Worm (Caenorhabditis elegans) whole organism, L3 larva: Measurements from ENCODE around the gene C29F9.9.
A peak's percentile ranks its signal among the peaks of the same experiment; 100 is the strongest.

Source experiments
- R02D3.7 ChIP-seq: fragments of 150-350 bp; optimal IDR thresholded peaks from 2 replicates; lab custom pipeline; 2014; ENCODE audit warnings: missing biosample characterization, missing genetic modification characterization
- ZK546.5 ChIP-seq: sonication (generic microtip); optimal IDR thresholded peaks from 2 replicates; lab custom pipeline; 2017; ENCODE audit warnings: missing biosample characterization, missing genetic modification characterization
- ama-1 ChIP-seq: fragments of 150-350 bp; optimal IDR thresholded peaks from 2 replicates; lab custom pipeline; 2018
- ceh-16 ChIP-seq: sonication (generic microtip); optimal IDR thresholded peaks from 2 replicates; lab custom pipeline; 2017; ENCODE audit warnings: missing biosample characterization, missing genetic modification characterization
- ceh-28 ChIP-seq: fragments of 150-350 bp; optimal IDR thresholded peaks from 2 replicates; lab custom pipeline; 2014; ENCODE audit warnings: missing biosample characterization, missing genetic modification reagents, missing genetic modification characterization
- ceh-82 ChIP-seq: fragments of 150-350 bp; optimal IDR thresholded peaks from 2 replicates; lab custom pipeline; 2014; ENCODE audit warnings: missing biosample characterization, missing genetic modification characterization
- ceh-9 ChIP-seq: sonication (generic microtip); optimal IDR thresholded peaks from 2 replicates; lab custom pipeline; 2018; ENCODE audit warnings: missing biosample characterization, missing genetic modification characterization
- egl-27 ChIP-seq: sonication (generic microtip); optimal IDR thresholded peaks from 4 replicates; lab custom pipeline; 2017; ENCODE audit warnings: missing biosample characterization, missing genetic modification reagents, missing genetic modification characterization
- egl-5 ChIP-seq: fragments of 150-350 bp; optimal IDR thresholded peaks from 2 replicates; lab custom pipeline; 2017; ENCODE audit warnings: missing biosample characterization, missing genetic modification reagents, missing genetic modification characterization, inconsistent platforms
- elt-1 ChIP-seq: fragments of 150-350 bp; optimal IDR thresholded peaks from 2 replicates; lab custom pipeline; 2014; ENCODE audit warnings: missing biosample characterization, missing genetic modification characterization
- elt-2 ChIP-seq: sonication (generic microtip); optimal IDR thresholded peaks from 2 replicates; lab custom pipeline; 2016; ENCODE audit warnings: missing genetic modification reagents, mild to moderate bottlenecking, missing genetic modification characterization, missing compliant biosample characterization
- elt-3 ChIP-seq, 3 experiments: fragments of 150-350 bp in 1 of 3; sonication (generic microtip) in 2 of 3; optimal IDR thresholded peaks; 2 replicates in 2 of 3; 4 replicates in 1 of 3; lab custom pipeline; 2014 to 2017; ENCODE audit warnings: missing biosample characterization in 3 of 3, missing genetic modification characterization in 3 of 3
- eor-1 ChIP-seq, 2 experiments: fragments of 150-350 bp; optimal IDR thresholded peaks; 2 replicates each; lab custom pipeline; 2014 to 2018; ENCODE audit warnings: missing biosample characterization in 2 of 2, missing genetic modification characterization in 2 of 2
- fkh-10 ChIP-seq: sonication (generic microtip); optimal IDR thresholded peaks from 2 replicates; lab custom pipeline; 2017; ENCODE audit warnings: missing biosample characterization, missing genetic modification reagents, missing genetic modification characterization
- fkh-2 ChIP-seq: fragments of 150-350 bp; optimal IDR thresholded peaks from 2 replicates; lab custom pipeline; 2014; ENCODE audit warnings: missing biosample characterization, missing genetic modification reagents, missing genetic modification characterization
- fos-1 ChIP-seq: fragments of 150-350 bp; optimal IDR thresholded peaks from 2 replicates; lab custom pipeline; 2014; ENCODE audit warnings: missing biosample characterization, missing genetic modification characterization
- hmg-11 ChIP-seq: sonication (generic microtip); optimal IDR thresholded peaks from 2 replicates; lab custom pipeline; 2016; ENCODE audit warnings: missing genetic modification characterization, missing compliant biosample characterization
- lin-15B ChIP-seq: fragments of 150-350 bp; optimal IDR thresholded peaks from 2 replicates; lab custom pipeline; 2014; ENCODE audit warnings: missing biosample characterization, missing genetic modification characterization
- lin-39 ChIP-seq: fragments of 150-350 bp; optimal IDR thresholded peaks from 2 replicates; lab custom pipeline; 2018; ENCODE audit warnings: missing biosample characterization, missing genetic modification reagents, missing genetic modification characterization
- lsy-12 ChIP-seq: sonication (generic microtip); optimal IDR thresholded peaks from 2 replicates; lab custom pipeline; 2016; ENCODE audit warnings: mild to moderate bottlenecking, missing genetic modification characterization, missing compliant biosample characterization
- mdl-1 ChIP-seq: fragments of 150-350 bp; optimal IDR thresholded peaks from 2 replicates; lab custom pipeline; 2014; ENCODE audit warnings: missing biosample characterization, missing genetic modification characterization
- nfya-1 ChIP-seq: sonication (generic microtip); optimal IDR thresholded peaks from 2 replicates; lab custom pipeline; 2017; ENCODE audit warnings: missing genetic modification characterization, mild to moderate bottlenecking, missing compliant biosample characterization, antibody characterized with exemption, moderate library complexity; ENCODE audit not compliant: insufficient read depth
- nhr-12 ChIP-seq: fragments of 150-350 bp; optimal IDR thresholded peaks from 2 replicates; lab custom pipeline; 2014; ENCODE audit warnings: missing biosample characterization, missing genetic modification characterization
- nhr-23 ChIP-seq: fragments of 150-350 bp; optimal IDR thresholded peaks from 2 replicates; lab custom pipeline; 2014; ENCODE audit warnings: missing biosample characterization, missing genetic modification reagents, missing genetic modification characterization
- nhr-237 ChIP-seq: fragments of 150-350 bp; optimal IDR thresholded peaks from 2 replicates; lab custom pipeline; 2014; ENCODE audit warnings: missing biosample characterization, missing genetic modification characterization
- nhr-25 ChIP-seq: sonication (generic microtip); optimal IDR thresholded peaks from 2 replicates; lab custom pipeline; 2017; ENCODE audit warnings: missing biosample characterization, missing genetic modification characterization
- nhr-28 ChIP-seq: fragments of 150-350 bp; optimal IDR thresholded peaks from 2 replicates; lab custom pipeline; 2014; ENCODE audit warnings: missing biosample characterization, missing genetic modification characterization
- nhr-43 ChIP-seq: sonication (generic microtip); optimal IDR thresholded peaks from 2 replicates; lab custom pipeline; 2016; ENCODE audit warnings: mild to moderate bottlenecking, missing genetic modification characterization, missing compliant biosample characterization; ENCODE audit not compliant: poor library complexity, severe bottlenecking
- nhr-76 ChIP-seq: fragments of 150-350 bp; sonication (generic microtip); optimal IDR thresholded peaks from 5 replicates; lab custom pipeline; 2014; ENCODE audit warnings: missing biosample characterization, missing genetic modification characterization
- nhr-77 ChIP-seq: fragments of 150-350 bp; optimal IDR thresholded peaks from 2 replicates; lab custom pipeline; 2014; ENCODE audit warnings: missing biosample characterization, missing genetic modification characterization
- pha-4 ChIP-seq: fragments of 150-350 bp; optimal IDR thresholded peaks from 2 replicates; lab custom pipeline; 2014; ENCODE audit warnings: missing biosample characterization, missing genetic modification reagents, missing genetic modification characterization
- pqm-1 ChIP-seq: fragments of 150-350 bp; optimal IDR thresholded peaks from 2 replicates; lab custom pipeline; 2017; ENCODE audit warnings: missing biosample characterization, missing genetic modification characterization, inconsistent platforms
- sea-2 ChIP-seq: fragments of 150-350 bp; sonication (generic microtip); optimal IDR thresholded peaks from 4 replicates; lab custom pipeline; 2014; ENCODE audit warnings: missing biosample characterization, missing genetic modification reagents, missing genetic modification characterization
- snpc-4 ChIP-seq: fragments of 150-350 bp; optimal IDR thresholded peaks from 2 replicates; lab custom pipeline; 2014; ENCODE audit warnings: missing biosample characterization, missing genetic modification characterization
- tbx-2 ChIP-seq: sonication (generic microtip); optimal IDR thresholded peaks from 2 replicates; lab custom pipeline; 2016; ENCODE audit warnings: mild to moderate bottlenecking, missing genetic modification characterization, missing compliant biosample characterization
- unc-62 ChIP-seq: fragments of 150-350 bp; sonication (generic microtip); optimal IDR thresholded peaks from 4 replicates; lab custom pipeline; 2014; ENCODE audit warnings: missing biosample characterization, missing genetic modification reagents, missing genetic modification characterization
- ztf-11 ChIP-seq: fragments of 150-350 bp; optimal IDR thresholded peaks from 2 replicates; lab custom pipeline; 2014; ENCODE audit warnings: missing biosample characterization, missing genetic modification characterization

Gene C29F9.9

ce11 chrIII:89155-89554, 9.6 kb downstream of the C29F9.9 start (continued):
- TF ChIP-seq egl-5 (tag; lab: Kevin White, UChicago) (no peak), snpc-4 (tag; lab: Kevin White, UChicago) (no peak), lsy-12 (tag; lab: Kevin White, UChicago) (peak; percentile 55), nhr-25 (tag; lab: Kevin White, UChicago) (peak; percentile 14), ceh-9 (tag; lab: Kevin White, UChicago) (no peak), nfya-1 (peak; percentile 48), nhr-76 (no peak), egl-27 (tag; lab: Kevin White, UChicago) (no peak), elt-1 (no peak), lin-39 (tag; lab: Kevin White, UChicago) (peak; percentile 18), nhr-43 (tag; lab: Kevin White, UChicago) (peak; percentile 40), fkh-10 (GFP tag; lab: Kevin White, UChicago) (no peak), unc-62 (GFP tag; lab: Kevin White, UChicago) (no peak), ama-1 (lab: Kevin White, UChicago) (peak; percentile 74), mdl-1 (tag; lab: Kevin White, UChicago) (no peak), hmg-11 (tag; lab: Kevin White, UChicago) (no peak), nhr-77 (tag; lab: Kevin White, UChicago) (no peak), eor-1 (tag; optimal IDR thresholded peaks at IDR 0.05; lab: Kevin White, UChicago) (no peak), ZK546.5 (no peak), ceh-82 (tag; lab: Kevin White, UChicago) (no peak), fkh-2 (tag; lab: Kevin White, UChicago) (no peak), elt-2 (tag; lab: Kevin White, UChicago) (peak; percentile 48), ztf-11 (tag; lab: Kevin White, UChicago) (no peak)

ce11 chrIII:87183-87582, 11.5 kb downstream of the C29F9.9 start, which contains the start of the genes F54C4.4 and mrpl-40:
Gene F54C4.4, minus strand, starts transcription at chrIII:87381.
Gene mrpl-40, plus strand, starts transcription at chrIII:87559.
- TF ChIP-seq elt-2 (tag; lab: Kevin White, UChicago), result peak; percentile 7
- TF ChIP-seq ama-1 (lab: Kevin White, UChicago), result no peak
- peak; percentile 55 for TF ChIP-seq lin-15B (tag; lab: Kevin White, UChicago)
- no peak for TF ChIP-seq ceh-82 (tag; lab: Kevin White, UChicago)
- TF ChIP-seq lin-39 (tag; lab: Kevin White, UChicago), result peak; percentile 50
- TF ChIP-seq nhr-28, result no peak
- TF ChIP-seq fkh-10 (GFP tag; lab: Kevin White, UChicago), result peak; percentile 29
- peak; percentile 86 for TF ChIP-seq ceh-28 (tag; lab: Kevin White, UChicago)
- peak; percentile 97 for TF ChIP-seq R02D3.7 (tag; lab: Kevin White, UChicago)
- no peak for TF ChIP-seq unc-62 (GFP tag; lab: Kevin White, UChicago)
- TF ChIP-seq fos-1 (tag; lab: Kevin White, UChicago), result no peak
- TF ChIP-seq elt-1, result no peak
- peak; percentile 56 for TF ChIP-seq nhr-43 (tag; lab: Kevin White, UChicago)
- TF ChIP-seq nfya-1, result peak; percentile 82
- TF ChIP-seq tbx-2 (tag; lab: Kevin White, UChicago), result no peak
- peak; percentile 65 for TF ChIP-seq nhr-23 (tag; lab: Kevin White, UChicago)
- peak; percentile 78 for TF ChIP-seq pha-4 (tag; lab: Kevin White, UChicago)
- TF ChIP-seq hmg-11 (tag; lab: Kevin White, UChicago), result no peak
- TF ChIP-seq nhr-25 (tag; lab: Kevin White, UChicago), result peak; percentile 15
- TF ChIP-seq nhr-12 (tag; lab: Kevin White, UChicago), result no peak
- TF ChIP-seq ZK546.5, result no peak
- TF ChIP-seq fkh-2 (tag; lab: Kevin White, UChicago), result no peak
- no peak for TF ChIP-seq snpc-4 (tag; lab: Kevin White, UChicago)
- no peak for TF ChIP-seq eor-1 (tag; optimal IDR thresholded peaks at IDR 0.05; lab: Kevin White, UChicago)
- TF ChIP-seq lsy-12 (tag; lab: Kevin White, UChicago), result no peak
- no peak for TF ChIP-seq ceh-16 (tag; lab: Kevin White, UChicago)
- no peak for TF ChIP-seq mdl-1 (tag; lab: Kevin White, UChicago)
- TF ChIP-seq sea-2 (GFP tag; lab: Kevin White, UChicago), result no peak
- no peak for TF ChIP-seq nhr-237 (tag; lab: Kevin White, UChicago)
- no peak for TF ChIP-seq nhr-77 (tag; lab: Kevin White, UChicago)
- TF ChIP-seq egl-27 (tag; lab: Kevin White, UChicago), result no peak
- TF ChIP-seq pqm-1 (tag; lab: Kevin White, UChicago), result no peak
- TF ChIP-seq ztf-11 (tag; lab: Kevin White, UChicago), result no peak
- no peak for TF ChIP-seq elt-3 (tag; optimal IDR thresholded peaks at IDR 0.05; lab: Kevin White, UChicago)
